Fruit fly (Drosophila melanogaster) whole organism, embryonic: ENCODE data around the gene CG8379.

ENCODE experiments used
- CG1024 ChIP-seq: fragments of 200-800 bp; sonication (Bioruptor generic); IDR thresholded peaks from 2 replicates; pipeline ENCODE4 v1.3.6; 2022; ENCODE audit warnings: missing biosample characterization, missing genetic modification characterization
- CG10274 ChIP-seq: fragments of 200-800 bp; sonication (Bioruptor generic); optimal IDR thresholded peaks from 3 replicates; lab custom pipeline; 2017; ENCODE audit warnings: missing biosample characterization, mild to moderate bottlenecking, missing genetic modification characterization
- CG10321 ChIP-seq: fragments of 200-800 bp; sonication (Bioruptor generic); IDR thresholded peaks from 2 replicates; pipeline ENCODE4 v1.3.6; 2022; ENCODE audit warnings: missing biosample characterization, missing genetic modification characterization
- CG10565 ChIP-seq: fragments of 200-800 bp; sonication (Bioruptor generic); optimal IDR thresholded peaks from 3 replicates; lab custom pipeline; 2016; ENCODE audit warnings: missing biosample characterization, mild to moderate bottlenecking, missing genetic modification characterization
- CG11723 ChIP-seq: fragments of 200-800 bp; sonication (Bioruptor generic); optimal IDR thresholded peaks from 2 replicates; lab custom pipeline; 2017; ENCODE audit warnings: missing biosample characterization, mild to moderate bottlenecking, missing genetic modification characterization
- CG12236 ChIP-seq: fragments of 200-800 bp; sonication (Bioruptor generic); optimal IDR thresholded peaks from 2 replicates; lab custom pipeline; 2016; ENCODE audit warnings: missing biosample characterization, missing genetic modification characterization
- CG13624 ChIP-seq: fragments of 200-800 bp; sonication (Bioruptor generic); optimal IDR thresholded peaks from 2 replicates; lab custom pipeline; 2016; ENCODE audit warnings: missing biosample characterization, missing genetic modification characterization
- CG14667 ChIP-seq: fragments of 200-800 bp; sonication (Bioruptor generic); IDR thresholded peaks from 2 replicates; pipeline ENCODE4 v1.3.6; 2022; ENCODE audit warnings: missing biosample characterization, missing genetic modification characterization
- CG14710 ChIP-seq: fragments of 200-800 bp; sonication (Bioruptor generic); optimal IDR thresholded peaks from 3 replicates; lab custom pipeline; 2019; ENCODE audit warnings: missing biosample characterization, mild to moderate bottlenecking, missing genetic modification characterization, moderate library complexity
- CG15601 ChIP-seq: fragments of 200-800 bp; sonication (Bioruptor generic); optimal IDR thresholded peaks from 3 replicates; lab custom pipeline; 2019; ENCODE audit warnings: missing biosample characterization, mild to moderate bottlenecking, missing genetic modification characterization, moderate library complexity
- CG16863 ChIP-seq: fragments of 200-800 bp; sonication (Bioruptor generic); optimal IDR thresholded peaks from 3 replicates; lab custom pipeline; 2016; ENCODE audit warnings: missing biosample characterization, missing genetic modification characterization
- CG2202 ChIP-seq: fragments of 200-800 bp; sonication (Bioruptor generic); optimal IDR thresholded peaks from 2 replicates; lab custom pipeline; 2018; ENCODE audit warnings: missing biosample characterization, mild to moderate bottlenecking, missing genetic modification characterization
- CG31441 ChIP-seq: fragments of 200-800 bp; sonication (Bioruptor generic); IDR thresholded peaks from 2 replicates; pipeline ENCODE4 v1.3.6; 2022; ENCODE audit warnings: missing biosample characterization, missing genetic modification characterization
- CG34422 ChIP-seq: fragments of 200-800 bp; sonication (Bioruptor generic); IDR thresholded peaks from 3 replicates; pipeline ENCODE4 v1.3.6; 2022; ENCODE audit warnings: missing biosample characterization, missing genetic modification characterization
- CG43689 ChIP-seq: fragments of 200-800 bp; sonication (Bioruptor generic); IDR thresholded peaks from 2 replicates; pipeline ENCODE4 v1.3.6; 2022; ENCODE audit warnings: missing biosample characterization, missing genetic modification characterization
- CG4404 ChIP-seq: fragments of 200-800 bp; sonication (Bioruptor generic); IDR thresholded peaks from 2 replicates; pipeline ENCODE4 v1.3.6; 2022; ENCODE audit warnings: missing biosample characterization, missing genetic modification characterization
- CG6272 ChIP-seq: fragments of 200-800 bp; sonication (Bioruptor generic); IDR thresholded peaks from 2 replicates; pipeline ENCODE4 v1.3.6; 2022; ENCODE audit warnings: missing biosample characterization, missing genetic modification characterization
- CG6791 ChIP-seq: fragments of 200-800 bp; sonication (Bioruptor generic); IDR thresholded peaks from 3 replicates; pipeline ENCODE4 v1.3.6; 2022; ENCODE audit warnings: missing biosample characterization, missing genetic modification characterization; ENCODE audit not compliant: partially characterized antibody
- CG6813 ChIP-seq: fragments of 200-800 bp; sonication (Bioruptor generic); optimal IDR thresholded peaks from 2 replicates; lab custom pipeline; 2017; ENCODE audit warnings: missing biosample characterization, missing genetic modification characterization, mild to moderate bottlenecking, moderate library complexity, missing genetic modification reagents
- CG7987 ChIP-seq: fragments of 200-800 bp; sonication (Bioruptor generic); optimal IDR thresholded peaks from 2 replicates; lab custom pipeline; 2018; ENCODE audit warnings: missing biosample characterization, mild to moderate bottlenecking, missing genetic modification characterization, moderate library complexity
- CG8290 ChIP-seq, 3 experiments: fragments of 200-800 bp; sonication (Bioruptor generic); optimal IDR thresholded peaks; 2 replicates each; lab custom pipeline; 2016 to 2019; ENCODE audit warnings: missing biosample characterization in 3 of 3, missing genetic modification characterization in 3 of 3, mild to moderate bottlenecking in 2 of 3, moderate library complexity in 1 of 3
- CG9215 ChIP-seq: fragments of 200-800 bp; sonication (Bioruptor generic); IDR thresholded peaks from 2 replicates; pipeline ENCODE4 v1.3.6; 2022; ENCODE audit warnings: missing biosample characterization, missing genetic modification characterization
- CG9437 ChIP-seq: fragments of 200-800 bp; sonication (Bioruptor generic); optimal IDR thresholded peaks from 2 replicates; lab custom pipeline; 2018; ENCODE audit warnings: missing biosample characterization, mild to moderate bottlenecking, missing genetic modification characterization
- Deaf1 ChIP-seq: fragments of 200-800 bp; optimal IDR thresholded peaks from 3 replicates; lab custom pipeline; 2019; ENCODE audit warnings: missing biosample characterization, mild to moderate bottlenecking, missing genetic modification characterization, moderate library complexity
- Fer2 ChIP-seq: fragments of 200-800 bp; sonication (Bioruptor generic); optimal IDR thresholded peaks from 2 replicates; lab custom pipeline; 2018; ENCODE audit warnings: missing biosample characterization, mild to moderate bottlenecking, missing genetic modification characterization, moderate library complexity
- HLHmδ ChIP-seq: fragments of 200-800 bp; sonication (Bioruptor generic); optimal IDR thresholded peaks from 2 replicates; lab custom pipeline; 2018; ENCODE audit warnings: missing biosample characterization, mild to moderate bottlenecking, missing genetic modification characterization, moderate library complexity
- Hmx ChIP-seq: fragments of 200-800 bp; sonication (Bioruptor generic); optimal IDR thresholded peaks from 2 replicates; lab custom pipeline; 2016; ENCODE audit warnings: missing biosample characterization, missing genetic modification characterization
- NC2α ChIP-seq: fragments of 200-800 bp; sonication (Bioruptor generic); optimal IDR thresholded peaks from 2 replicates; lab custom pipeline; 2016; ENCODE audit warnings: missing biosample characterization, missing genetic modification characterization
- Neu2 ChIP-seq: fragments of 200-800 bp; sonication (Bioruptor generic); optimal IDR thresholded peaks from 3 replicates; lab custom pipeline; 2016; ENCODE audit warnings: missing biosample characterization, missing genetic modification characterization, borderline replicate concordance
- Nf-YC ChIP-seq: fragments of 200-800 bp; optimal IDR thresholded peaks from 3 replicates; lab custom pipeline; 2019; ENCODE audit warnings: missing biosample characterization, mild to moderate bottlenecking, missing genetic modification characterization, moderate library complexity
- NfI ChIP-seq: fragments of 200-800 bp; sonication (Bioruptor generic); optimal IDR thresholded peaks from 3 replicates; lab custom pipeline; 2018; ENCODE audit warnings: missing biosample characterization, mild to moderate bottlenecking, missing genetic modification characterization, moderate library complexity
- Pdp1 ChIP-seq, 2 experiments: fragments of 200-800 bp; sonication (Bioruptor generic); optimal IDR thresholded peaks; 3 replicates each; lab custom pipeline; 2016; ENCODE audit warnings: missing biosample characterization in 2 of 2, missing genetic modification characterization in 2 of 2, mild to moderate bottlenecking in 1 of 2, moderate library complexity in 1 of 2
- Stat92E ChIP-seq, 3 experiments: fragments of >200 bp in 2 of 3; fragments of 200-800 bp in 1 of 3; sonication (Bioruptor generic) in 1 of 3; optimal IDR thresholded peaks; 2 replicates each; lab custom pipeline; 2017 to 2019; ENCODE audit warnings: missing biosample characterization in 3 of 3, missing genetic modification characterization in 3 of 3, mild to moderate bottlenecking in 1 of 3, moderate library complexity in 1 of 3
- Taf1 ChIP-seq: fragments of 200-800 bp; sonication (Bioruptor generic); IDR thresholded peaks from 2 replicates; pipeline ENCODE4 v1.3.6; 2022; ENCODE audit warnings: missing biosample characterization, missing genetic modification characterization
- al ChIP-seq: fragments of 200-800 bp; sonication (Bioruptor generic); IDR thresholded peaks from 2 replicates; pipeline ENCODE4 v1.3.6; 2022; ENCODE audit warnings: missing biosample characterization, missing genetic modification characterization
- bsh ChIP-seq, 2 experiments: fragments of 200-800 bp; sonication (Bioruptor generic); optimal IDR thresholded peaks; 2 replicates each; lab custom pipeline; 2017 to 2018; ENCODE audit warnings: mild to moderate bottlenecking in 2 of 2, missing biosample characterization in 2 of 2, missing genetic modification characterization in 2 of 2, moderate library complexity in 1 of 2
- crol ChIP-seq: fragments of 200-800 bp; sonication (Bioruptor generic); IDR thresholded peaks from 2 replicates; pipeline ENCODE4 v1.3.6; 2022; ENCODE audit warnings: missing biosample characterization, missing genetic modification characterization
- cwo ChIP-seq: fragments of 200-800 bp; sonication (Bioruptor generic); optimal IDR thresholded peaks from 3 replicates; lab custom pipeline; 2017; ENCODE audit warnings: missing biosample characterization, missing genetic modification characterization, mild to moderate bottlenecking, moderate library complexity, missing genetic modification reagents
- dimm ChIP-seq: fragments of 200-800 bp; sonication (Bioruptor generic); IDR thresholded peaks from 2 replicates; pipeline ENCODE4 v1.3.6; 2022; ENCODE audit warnings: missing biosample characterization, missing genetic modification characterization
- gcm ChIP-seq: fragments of 200-800 bp; sonication (Bioruptor generic); optimal IDR thresholded peaks from 2 replicates; lab custom pipeline; 2019; ENCODE audit warnings: missing biosample characterization, mild to moderate bottlenecking, missing genetic modification characterization, moderate library complexity
- jigr1 ChIP-seq: fragments of 200-800 bp; sonication (Bioruptor generic); IDR thresholded peaks from 3 replicates; pipeline ENCODE4 v1.3.6; 2022; ENCODE audit warnings: missing biosample characterization, missing genetic modification characterization
- nmo ChIP-seq: fragments of 200-800 bp; sonication (Bioruptor generic); optimal IDR thresholded peaks from 2 replicates; lab custom pipeline; 2018; ENCODE audit warnings: missing biosample characterization, mild to moderate bottlenecking, missing genetic modification characterization, moderate library complexity
- onecut ChIP-seq: fragments of 200-800 bp; sonication (Bioruptor generic); IDR thresholded peaks from 2 replicates; pipeline ENCODE4 v1.3.6; 2022; ENCODE audit warnings: missing biosample characterization, missing genetic modification characterization
- peb ChIP-seq: fragments of 200-800 bp; sonication (Bioruptor generic); IDR thresholded peaks from 2 replicates; pipeline ENCODE4 v1.3.6; 2022; ENCODE audit warnings: missing biosample characterization, missing genetic modification characterization
- tll ChIP-seq, 2 experiments: fragments of 200-800 bp in 1 of 2; fragments of >200 bp in 1 of 2; sonication (Bioruptor generic) in 1 of 2; optimal IDR thresholded peaks; 2 replicates each; lab custom pipeline; 2017 to 2019; ENCODE audit warnings: missing biosample characterization in 2 of 2, missing genetic modification characterization in 2 of 2, mild to moderate bottlenecking in 1 of 2, moderate library complexity in 1 of 2
- tna ChIP-seq: fragments of 200-800 bp; sonication (Bioruptor generic); IDR thresholded peaks from 2 replicates; pipeline ENCODE4 v1.3.6; 2022; ENCODE audit warnings: missing biosample characterization, missing genetic modification characterization; ENCODE audit not compliant: partially characterized antibody
- tx ChIP-seq: fragments of 200-800 bp; sonication (Bioruptor generic); optimal IDR thresholded peaks from 2 replicates; lab custom pipeline; 2016; ENCODE audit warnings: missing biosample characterization, missing genetic modification characterization
- wor ChIP-seq: fragments of 200-800 bp; sonication (Bioruptor generic); IDR thresholded peaks from 2 replicates; pipeline ENCODE4 v1.3.6; 2022; ENCODE audit warnings: missing biosample characterization, missing genetic modification characterization

The CG8379 gene

dm6 chr3R:8867325-8868104, 43.3 kb downstream of the CG8379 start (continued):
- TF ChIP-seq Nf-YC (peak; percentile 33), tll (GFP tag; optimal IDR thresholded peaks at IDR 0.05; lab: Kevin White, UChicago) (no peak), CG14667 (GFP tag; lab: Robert Waterston, UW) (no peak), peb (GFP tag; lab: Robert Waterston, UW) (no peak), bsh (GFP tag; optimal IDR thresholded peaks at IDR 0.05; lab: Kevin White, UChicago) (peak in 1 of 2 experiments; percentile 80), CG11723 (GFP tag; lab: Kevin White, UChicago) (no peak), dimm (GFP tag; lab: Robert Waterston, UW) (no peak), CG4404 (GFP tag; lab: Robert Waterston, UW) (no peak), CG8290 (GFP tag; optimal IDR thresholded peaks at IDR 0.05; lab: Kevin White, UChicago) (no peak), CG8290 (tag; optimal IDR thresholded peaks at IDR 0.05; lab: Kevin White, UChicago) (peak in 1 of 2 experiments; percentile 24), CG12236 (GFP tag; lab: Kevin White, UChicago) (no peak), CG16863 (GFP tag; lab: Kevin White, UChicago) (no peak), cwo (GFP tag; lab: Kevin White, UChicago) (no peak), Stat92E (GFP tag; optimal IDR thresholded peaks at IDR 0.05; lab: Kevin White, UChicago) (no peak), nmo (GFP tag; lab: Kevin White, UChicago) (peak; percentile 83), CG10321 (no peak), CG34422 (GFP tag; lab: Robert Waterston, UW) (no peak), Pdp1 (GFP tag; optimal IDR thresholded peaks at IDR 0.05; lab: Kevin White, UChicago) (no peak), CG10565 (no peak), CG1024 (no peak), NC2α (GFP tag; lab: Kevin White, UChicago) (no peak), Hmx (GFP tag; lab: Kevin White, UChicago) (no peak), jigr1 (no peak), CG9215 (GFP tag; lab: Robert Waterston, UW) (no peak), CG9437 (GFP tag; lab: Kevin White, UChicago) (peak; percentile 74), HLHmδ (GFP tag; lab: Kevin White, UChicago) (no peak), Deaf1 (peak; percentile 49), Taf1 (GFP tag; lab: Robert Waterston, UW) (no peak), CG15601 (tag; lab: Kevin White, UChicago) (peak; percentile 78), CG10274 (GFP tag; lab: Kevin White, UChicago) (no peak), Fer2 (no peak), gcm (GFP tag; lab: Kevin White, UChicago) (peak; percentile 66), crol (GFP tag; lab: Robert Waterston, UW) (peak; percentile 79), CG6272 (GFP tag; lab: Robert Waterston, UW) (no peak), CG43689 (GFP tag; lab: Robert Waterston, UW) (no peak), tna (GFP tag; lab: Robert Waterston, UW) (no peak), NfI (GFP tag; lab: Kevin White, UChicago) (peak; percentile 15), CG13624 (GFP tag; lab: Kevin White, UChicago) (no peak), CG31441 (GFP tag; lab: Robert Waterston, UW) (peak; percentile 84), CG6791 (GFP tag; lab: Robert Waterston, UW) (no peak), al (GFP tag; lab: Robert Waterston, UW) (no peak), tx (GFP tag; lab: Kevin White, UChicago) (no peak), wor (no peak; the same call in 1 of the 2 replicates), CG7987 (no peak), CG6813 (GFP tag; lab: Kevin White, UChicago) (no peak), CG14710 (tag; lab: Kevin White, UChicago) (peak; percentile 82), onecut (GFP tag; lab: Robert Waterston, UW) (no peak), CG2202 (peak; percentile 7), Neu2 (GFP tag; lab: Kevin White, UChicago) (no peak)
